Worm (Caenorhabditis elegans) whole organism, L4 larva: ENCODE results near the gene str-45.

Experiments
- F10B5.3 ChIP-seq: sonication (generic microtip); optimal IDR thresholded peaks from 2 replicates; lab custom pipeline; 2016; ENCODE audit warnings: mild to moderate bottlenecking, missing genetic modification characterization, missing compliant biosample characterization
- F44E2.7 ChIP-seq: fragments of 200-800 bp; sonication (Bioruptor generic); IDR thresholded peaks from 2 replicates; pipeline ENCODE4 v2.1.2; 2022; ENCODE audit warnings: missing genetic modification characterization, missing compliant biosample characterization
- F49E8.2 ChIP-seq: sonication (generic microtip); optimal IDR thresholded peaks from 2 replicates; lab custom pipeline; 2016; ENCODE audit warnings: missing compliant biosample characterization, mild to moderate bottlenecking, missing genetic modification characterization, borderline replicate concordance
- R02D3.7 ChIP-seq: fragments of 150-350 bp; sonication (generic microtip); optimal IDR thresholded peaks from 3 replicates; lab custom pipeline; 2014; ENCODE audit warnings: missing biosample characterization, missing genetic modification characterization
- T20F7.1 ChIP-seq: fragments of 200-800 bp; sonication (Bioruptor generic); optimal IDR thresholded peaks from 2 replicates; lab custom pipeline; 2018; ENCODE audit warnings: mild to moderate bottlenecking, missing genetic modification characterization, missing compliant biosample characterization
- Y105C5A.15 ChIP-seq: fragments of 200-800 bp; sonication (Bioruptor generic); IDR thresholded peaks from 2 replicates; pipeline ENCODE4 v1.3.6; 2022; ENCODE audit warnings: missing genetic modification characterization, missing compliant biosample characterization
- Y48G9A.11 ChIP-seq: fragments of 200-800 bp; sonication (Bioruptor generic); IDR thresholded peaks from 2 replicates; pipeline ENCODE4 v1.3.6; 2022; ENCODE audit warnings: missing genetic modification reagents, missing genetic modification characterization, missing compliant biosample characterization
- Y5F2A.4 ChIP-seq: fragments of 200-800 bp; sonication (Bioruptor generic); optimal IDR thresholded peaks from 2 replicates; lab custom pipeline; 2018; ENCODE audit warnings: mild to moderate bottlenecking, missing genetic modification characterization, missing compliant biosample characterization
- ZK546.5 ChIP-seq, 2 experiments: sonication (generic microtip); optimal IDR thresholded peaks; 2 replicates each; lab custom pipeline; 2017; ENCODE audit warnings: missing biosample characterization in 2 of 2, missing genetic modification characterization in 2 of 2
- aha-1 ChIP-seq: fragments of 150-350 bp; peaks from one replicate; lab custom pipeline; 2014; ENCODE audit warnings: missing biosample characterization, missing genetic modification characterization
- ama-1 ChIP-seq: fragments of 150-350 bp; optimal IDR thresholded peaks from 2 replicates; lab custom pipeline; 2014; ENCODE audit warnings: inconsistent platforms, mixed read lengths
- ceh-28 ChIP-seq: fragments of 150-350 bp; optimal IDR thresholded peaks from 2 replicates; lab custom pipeline; 2014; ENCODE audit warnings: missing biosample characterization, missing genetic modification reagents, missing genetic modification characterization
- ceh-62 ChIP-seq: sonication (generic microtip); optimal IDR thresholded peaks from 2 replicates; lab custom pipeline; 2017; ENCODE audit warnings: missing biosample characterization, missing genetic modification characterization
- daf-12 ChIP-seq: fragments of 150-350 bp; optimal IDR thresholded peaks from 2 replicates; lab custom pipeline; 2014; ENCODE audit warnings: missing biosample characterization, missing genetic modification reagents, missing genetic modification characterization
- dmd-6 ChIP-seq: fragments of 200-800 bp; sonication (Bioruptor generic); IDR thresholded peaks from 2 replicates; pipeline ENCODE4 v1.3.6; 2022; ENCODE audit warnings: missing genetic modification reagents, missing genetic modification characterization, missing compliant biosample characterization
- dmd-9 ChIP-seq: fragments of 200-800 bp; sonication (Bioruptor generic); IDR thresholded peaks from 2 replicates; pipeline ENCODE4 v1.3.6; 2022; ENCODE audit warnings: missing genetic modification reagents, missing genetic modification characterization, missing compliant biosample characterization
- dpl-1 ChIP-seq: fragments of 150-350 bp; optimal IDR thresholded peaks from 2 replicates; lab custom pipeline; 2014; ENCODE audit warnings: missing biosample characterization, missing genetic modification reagents, missing genetic modification characterization
- fos-1 ChIP-seq: fragments of 150-350 bp; optimal IDR thresholded peaks from 2 replicates; lab custom pipeline; 2014; ENCODE audit warnings: missing biosample characterization, missing genetic modification characterization
- gei-8 ChIP-seq: fragments of 200-800 bp; sonication (Bioruptor generic); optimal IDR thresholded peaks from 2 replicates; lab custom pipeline; 2018; ENCODE audit warnings: mild to moderate bottlenecking, missing genetic modification characterization, missing compliant biosample characterization
- hif-1 ChIP-seq, 2 experiments: sonication (generic microtip); optimal IDR thresholded peaks; 2 replicates each; lab custom pipeline; 2016 to 2017; ENCODE audit warnings: missing compliant biosample characterization in 2 of 2, missing genetic modification characterization in 2 of 2, missing genetic modification reagents in 2 of 2, missing genotype in 2 of 2, mild to moderate bottlenecking in 1 of 2
- hmg-1.1 ChIP-seq: fragments of 200-800 bp; sonication (Bioruptor generic); IDR thresholded peaks from 2 replicates; pipeline ENCODE4 v1.3.6; 2022; ENCODE audit warnings: missing genetic modification reagents, missing genetic modification characterization, missing compliant biosample characterization
- lin-1 ChIP-seq: fragments of 200-800 bp; sonication (Bioruptor generic); IDR thresholded peaks from 2 replicates; pipeline ENCODE4 v1.3.6; 2022; ENCODE audit warnings: missing genetic modification reagents, missing genetic modification characterization, missing compliant biosample characterization
- lin-15B ChIP-seq: fragments of 150-350 bp; sonication (generic microtip); optimal IDR thresholded peaks from 3 replicates; lab custom pipeline; 2014; ENCODE audit warnings: missing biosample characterization, missing genetic modification characterization
- lin-29 ChIP-seq: fragments of 200-800 bp; sonication (Bioruptor generic); IDR thresholded peaks from 2 replicates; pipeline ENCODE4 v1.3.6; 2022; ENCODE audit warnings: missing genetic modification reagents, missing genetic modification characterization, missing compliant biosample characterization
- lin-39 ChIP-seq: fragments of 150-350 bp; optimal IDR thresholded peaks from 2 replicates; lab custom pipeline; 2014; ENCODE audit warnings: missing biosample characterization, missing genetic modification reagents, missing genetic modification characterization
- lir-3 ChIP-seq: sonication (generic microtip); optimal IDR thresholded peaks from 2 replicates; lab custom pipeline; 2016; ENCODE audit warnings: mild to moderate bottlenecking, missing genetic modification characterization, missing compliant biosample characterization
- madf-5 ChIP-seq, 2 experiments: fragments of 200-800 bp; sonication (Bioruptor generic); IDR thresholded peaks; 2 replicates each; pipeline ENCODE4 v1.3.6; 2022; ENCODE audit warnings: missing compliant biosample characterization in 2 of 2, missing genetic modification characterization in 2 of 2
- madf-9 ChIP-seq: fragments of 200-800 bp; sonication (Bioruptor generic); conservative IDR thresholded peaks from 2 replicates; pipeline ENCODE4 v1.3.6; 2022; ENCODE audit warnings: missing genetic modification reagents, missing genetic modification characterization, missing compliant biosample characterization
- mdt-29 ChIP-seq: fragments of 200-800 bp; sonication (Bioruptor generic); IDR thresholded peaks from 2 replicates; pipeline ENCODE4 v1.3.6; 2022; ENCODE audit warnings: missing genetic modification reagents, missing genetic modification characterization, missing compliant biosample characterization
- mxl-2 ChIP-seq: fragments of 200-800 bp; sonication (Bioruptor generic); conservative IDR thresholded peaks from 2 replicates; pipeline ENCODE4 v1.3.6; 2022; ENCODE audit warnings: missing genetic modification reagents, missing genetic modification characterization, missing compliant biosample characterization
- mxl-3 ChIP-seq: fragments of 200-800 bp; sonication (Bioruptor generic); optimal IDR thresholded peaks from 2 replicates; lab custom pipeline; 2018; ENCODE audit warnings: mild to moderate bottlenecking, missing genetic modification characterization, missing compliant biosample characterization
- nhr-10 ChIP-seq: fragments of 150-350 bp; optimal IDR thresholded peaks from 2 replicates; lab custom pipeline; 2014; ENCODE audit warnings: missing biosample characterization, missing genetic modification characterization
- nhr-42 ChIP-seq: fragments of 200-800 bp; sonication (Bioruptor generic); IDR thresholded peaks from 2 replicates; pipeline ENCODE4 v1.3.6; 2022; ENCODE audit warnings: missing genetic modification characterization, missing compliant biosample characterization
- nhr-76 ChIP-seq: fragments of 150-350 bp; optimal IDR thresholded peaks from 2 replicates; lab custom pipeline; 2014; ENCODE audit warnings: missing biosample characterization, missing genetic modification characterization
- nhr-77 ChIP-seq: fragments of 150-350 bp; optimal IDR thresholded peaks from 2 replicates; lab custom pipeline; 2014; ENCODE audit warnings: missing biosample characterization, missing genetic modification characterization
- pha-4 ChIP-seq, 2 experiments: fragments of 150-350 bp in 1 of 2; fragments of 200-800 bp in 1 of 2; sonication (Bioruptor generic) in 1 of 2; IDR thresholded peaks in 1 of 2; optimal IDR thresholded peaks in 1 of 2; 2 replicates each; pipeline versions ENCODE4 v1.3.6 to Lab custom; 2014 to 2022; ENCODE audit warnings: missing genetic modification characterization in 2 of 2, missing genetic modification reagents in 2 of 2, missing biosample characterization in 1 of 2, missing compliant biosample characterization in 1 of 2
- rbr-2 ChIP-seq: sonication (generic microtip); optimal IDR thresholded peaks from 2 replicates; lab custom pipeline; 2016; ENCODE audit warnings: missing genotype, missing genetic modification characterization, missing compliant biosample characterization
- set-16 ChIP-seq: fragments of 200-800 bp; sonication (Bioruptor generic); IDR thresholded peaks from 2 replicates; pipeline ENCODE4 v1.3.6; 2022; ENCODE audit warnings: missing genetic modification reagents, missing genetic modification characterization, missing compliant biosample characterization
- snpc-4 ChIP-seq: fragments of 150-350 bp; optimal IDR thresholded peaks from 2 replicates; lab custom pipeline; 2014; ENCODE audit warnings: missing biosample characterization, missing genetic modification characterization
- spr-1 ChIP-seq: sonication (generic microtip); optimal IDR thresholded peaks from 2 replicates; lab custom pipeline; 2016; ENCODE audit warnings: mild to moderate bottlenecking, missing genetic modification characterization, missing compliant biosample characterization
- unc-130 ChIP-seq: sonication (generic microtip); optimal IDR thresholded peaks from 2 replicates; lab custom pipeline; 2016; ENCODE audit warnings: missing genetic modification reagents, missing genetic modification characterization, missing compliant biosample characterization
- unc-39 ChIP-seq: sonication (generic microtip); optimal IDR thresholded peaks from 2 replicates; lab custom pipeline; 2017; ENCODE audit warnings: missing biosample characterization, missing genetic modification characterization
- unc-62 ChIP-seq, 3 experiments: fragments of 150-350 bp in 1 of 3; sonication (generic microtip); optimal IDR thresholded peaks in 2 of 3; peaks in 1 of 3; 1 replicate in 1 of 3; 2 replicates in 2 of 3; lab custom pipeline; 2014 to 2017; ENCODE audit warnings: missing biosample characterization in 3 of 3, missing genetic modification characterization in 3 of 3, missing genetic modification reagents in 3 of 3, missing genotype in 1 of 3
- vab-7 ChIP-seq: fragments of 200-800 bp; sonication (Bioruptor generic); IDR thresholded peaks from 2 replicates; pipeline ENCODE4 v1.3.6; 2022; ENCODE audit warnings: missing genetic modification reagents, missing genetic modification characterization, missing compliant biosample characterization
- zfp-2 ChIP-seq: sonication (generic microtip); optimal IDR thresholded peaks from 2 replicates; lab custom pipeline; 2016; ENCODE audit warnings: mild to moderate bottlenecking, missing genetic modification characterization, missing compliant biosample characterization
- ztf-11 ChIP-seq: fragments of 150-350 bp; optimal IDR thresholded peaks from 2 replicates; lab custom pipeline; 2014; ENCODE audit warnings: missing biosample characterization, missing genetic modification characterization

str-45 gene

ce11 chrV:15147776-15148175 is 11.0 kb upstream of the str-45 start, which contains the start of gene T09F5.20:
Gene T09F5.20 (minus strand): TSS chrV:15147876.
- no peak for TF ChIP-seq nhr-10
- TF ChIP-seq lin-1 = no peak
- TF ChIP-seq lin-39 = no peak
- no peak for TF ChIP-seq R02D3.7
- TF ChIP-seq unc-39 = no peak
- TF ChIP-seq mxl-3 (GFP tag; lab: Kevin White, UChicago) = no peak
- no peak for TF ChIP-seq F10B5.3 (tag; lab: Kevin White, UChicago)
- TF ChIP-seq dmd-9 (GFP tag; lab: Robert Waterston, UW) = no peak
- TF ChIP-seq dpl-1 (GFP tag; lab: Kevin White, UChicago) = no peak
- no peak for TF ChIP-seq dmd-6 (GFP tag; lab: Robert Waterston, UW)
- no peak for TF ChIP-seq ceh-62 (tag; lab: Kevin White, UChicago)
- no peak for TF ChIP-seq Y48G9A.11 (GFP tag; lab: Robert Waterston, UW)
- TF ChIP-seq ztf-11 (tag; lab: Kevin White, UChicago) = no peak

- TF ChIP-seq lir-3 = no peak
- TF ChIP-seq pha-4 (GFP tag; IDR thresholded peaks at IDR 0.05; lab: Robert Waterston, UW) = no peak
- TF ChIP-seq pha-4 (tag; optimal IDR thresholded peaks at IDR 0.05; lab: Kevin White, UChicago) = no peak
- no peak for TF ChIP-seq F49E8.2 (tag; lab: Kevin White, UChicago)
- no peak for TF ChIP-seq lin-29
- no peak for TF ChIP-seq madf-9
- no peak for TF ChIP-seq hif-1 (tag; optimal IDR thresholded peaks at IDR 0.05; lab: Kevin White, UChicago)
- TF ChIP-seq madf-5 (GFP tag; IDR thresholded peaks at IDR 0.05; lab: Robert Waterston, UW) = no peak
- no peak for TF ChIP-seq F44E2.7
- no peak for TF ChIP-seq nhr-76 (tag; lab: Kevin White, UChicago)
- TF ChIP-seq gei-8 (GFP tag; lab: Kevin White, UChicago) = no peak
Observed at ce11 chrV:15148800-15149199, 10.0 kb upstream of the str-45 start, which contains the start of gene T09F5.1. Gene T09F5.1 (plus strand): TSS chrV:15149100.

ce11 chrV:15150176-15150575 is 8.6 kb upstream of the str-45 start:
- TF ChIP-seq mxl-2 (GFP tag; lab: Robert Waterston, UW) (no peak), ceh-28 (tag; lab: Kevin White, UChicago) (no peak), T20F7.1 (GFP tag; lab: Kevin White, UChicago) (no peak), spr-1 (tag; lab: Kevin White, UChicago) (no peak), mdt-29 (no peak), snpc-4 (tag; lab: Kevin White, UChicago) (no peak), ceh-62 (tag; lab: Kevin White, UChicago) (no peak), ZK546.5 (tag; optimal IDR thresholded peaks at IDR 0.05; lab: Kevin White, UChicago) (no peak), unc-62 (GFP tag; optimal IDR thresholded peaks at IDR 0.05 in 1 of 2; lab: Kevin White, UChicago) (no peak), unc-62 (tag; optimal IDR thresholded peaks at IDR 0.05; lab: Kevin White, UChicago) (no peak), Y5F2A.4 (GFP tag; lab: Kevin White, UChicago) (no peak), Y105C5A.15 (no peak), lin-39 (no peak), vab-7 (no peak), F49E8.2 (tag; lab: Kevin White, UChicago) (no peak), set-16 (GFP tag; lab: Robert Waterston, UW) (no peak)

- no peak for TF ChIP-seq hmg-1.1
- no peak for TF ChIP-seq nhr-77 (tag; lab: Kevin White, UChicago)
- TF ChIP-seq F49E8.2 (tag; lab: Kevin White, UChicago) = no peak
- TF ChIP-seq aha-1 (tag; lab: Kevin White, UChicago) = no peak
- TF ChIP-seq fos-1 (tag; lab: Kevin White, UChicago) = no peak
- no peak for TF ChIP-seq nhr-76 (tag; lab: Kevin White, UChicago)
- TF ChIP-seq nhr-42 (GFP tag; lab: Robert Waterston, UW) = no peak
- no peak for TF ChIP-seq daf-12
- TF ChIP-seq zfp-2 (tag; lab: Kevin White, UChicago) = no peak
- TF ChIP-seq unc-130 (GFP tag; lab: Kevin White, UChicago) = no peak
- no peak for TF ChIP-seq rbr-2 (tag; lab: Kevin White, UChicago)
- TF ChIP-seq lin-15B = no peak
- TF ChIP-seq ama-1 (lab: Kevin White, UChicago) = no peak
- TF ChIP-seq, all 104 proteins: peak for 0
Observed at ce11 chrV:15150661-15151060, 8.1 kb upstream of the str-45 start, which contains the start of gene T09F5.2. Gene T09F5.2 (plus strand): TSS chrV:15150961.
